Worm (Caenorhabditis elegans): ENCODE measurements around the gene K11D12.11.

ce11 chrV:5000406-5000805, 39.0 kb downstream of the K11D12.11 start, which contains the start of gene ugt-7:
- no peak for TF ChIP-seq F22D6.2 (tag; optimal IDR thresholded peaks at IDR 0.05)
- no peak for TF ChIP-seq hrde-1 (tag; optimal IDR thresholded peaks at IDR 0.05; ENCODE audit: borderline replicate concordance)
- no peak for TF ChIP-seq pha-4 (tag; optimal IDR thresholded peaks at IDR 0.05)

All from whole organism, young adult.